Worm (Caenorhabditis elegans): ENCODE results near the gene Y14H12A.1.
A peak's percentile ranks its signal among the peaks of the same experiment; 100 is the strongest.

Gene Y14H12A.1

DNA sequence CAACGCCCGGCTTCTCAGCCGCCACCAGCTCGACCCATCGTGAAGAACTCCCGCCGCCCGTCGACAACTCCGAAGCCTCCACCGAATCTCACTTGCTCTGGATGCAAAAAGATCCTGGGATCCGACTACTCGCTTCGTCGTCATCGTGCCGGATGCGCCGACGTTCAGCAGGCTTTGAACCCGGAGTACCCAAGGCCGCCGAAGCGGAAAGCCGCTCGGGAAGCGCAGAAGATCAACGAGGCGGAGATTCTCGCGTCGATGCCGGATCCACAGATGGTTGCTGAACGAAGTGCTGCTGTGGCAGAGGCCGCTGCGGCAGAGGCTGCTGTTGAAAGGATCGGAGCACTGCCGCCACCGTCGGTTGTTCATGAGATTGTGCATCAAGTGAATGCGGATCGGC lies 24.2 kb upstream of the Y14H12A.1 start:
- no peak for TF ChIP-seq nhr-11 (tag; optimal IDR thresholded peaks at IDR 0.05)
- no peak for TF ChIP-seq snpc-4 (tag; optimal IDR thresholded peaks at IDR 0.05)
- no peak for TF ChIP-seq nhr-77 (tag; optimal IDR thresholded peaks at IDR 0.05)
- no peak for TF ChIP-seq nhr-10 (tag; optimal IDR thresholded peaks at IDR 0.05)
- TF ChIP-seq ama-1 (optimal IDR thresholded peaks at IDR 0.05): no peak

DNA sequence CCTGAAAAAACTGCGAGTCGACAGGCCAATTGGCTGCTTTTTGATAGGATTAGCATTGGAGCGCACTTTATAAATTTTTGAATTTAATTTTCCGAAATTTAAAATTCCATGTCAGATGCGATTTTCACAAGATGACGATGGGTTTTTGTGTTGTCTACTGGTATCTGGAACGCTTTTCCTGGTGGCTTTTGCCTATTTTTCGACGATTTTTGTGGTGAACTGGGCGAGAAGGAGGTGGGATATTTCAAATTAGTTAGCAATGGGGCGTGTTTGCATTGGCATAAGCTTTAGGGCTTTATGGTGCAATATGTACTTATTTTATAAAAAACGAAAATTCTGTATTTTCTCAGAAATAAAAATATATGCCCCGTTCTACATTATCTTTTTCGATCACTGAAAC lies 20.8 kb upstream of the Y14H12A.1 start, which contains the start of gene K10G6.9:
Gene K10G6.9 (plus strand): TSS at position 110 of the 400 bp plus-strand sequence.
- TF ChIP-seq ama-1 (optimal IDR thresholded peaks at IDR 0.05) (peak; percentile 62), gmeb-1 (tag; optimal IDR thresholded peaks at IDR 0.05) (no peak), snpc-4 (tag; optimal IDR thresholded peaks at IDR 0.05) (no peak)

DNA sequence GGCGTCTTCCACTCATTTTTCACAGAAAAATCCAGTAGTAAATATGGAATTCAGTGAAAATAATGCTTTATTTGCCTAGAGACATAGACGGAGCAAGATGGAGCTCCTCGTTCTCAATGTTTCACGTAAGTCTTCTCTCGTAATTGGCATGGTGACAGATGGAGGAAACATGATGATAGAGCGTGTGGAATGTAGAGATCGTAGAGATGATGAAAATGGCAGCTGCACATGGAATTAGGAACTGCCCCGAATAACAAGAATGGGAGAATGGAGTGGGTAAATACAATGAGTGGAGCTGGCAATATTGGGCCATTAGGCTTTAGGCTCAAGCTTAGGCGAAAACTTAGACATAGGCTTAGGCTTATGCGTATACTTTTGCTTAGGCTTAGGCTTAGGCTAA lies 18.0 kb upstream of the Y14H12A.1 start, which contains the start of gene cank-26:
Gene cank-26 (minus strand): TSS at position 113 of the 400 bp plus-strand sequence.
- TF ChIP-seq zag-1 (tag; optimal IDR thresholded peaks at IDR 0.05) (no peak), nhr-77 (tag; optimal IDR thresholded peaks at IDR 0.05) (no peak), dmd-4 (tag; optimal IDR thresholded peaks at IDR 0.05) (no peak), nhr-25 (tag; optimal IDR thresholded peaks at IDR 0.05) (no peak), lin-39 (tag; optimal IDR thresholded peaks at IDR 0.05) (no peak), nhr-12 (tag; optimal IDR thresholded peaks at IDR 0.05) (no peak), gmeb-1 (tag; optimal IDR thresholded peaks at IDR 0.05) (no peak), alr-1 (tag; optimal IDR thresholded peaks at IDR 0.05) (no peak), nhr-11 (tag; optimal IDR thresholded peaks at IDR 0.05) (no peak), unc-39 (tag; optimal IDR thresholded peaks at IDR 0.05) (no peak), mdl-1 (tag; optimal IDR thresholded peaks at IDR 0.05) (no peak), elt-3 (tag; optimal IDR thresholded peaks at IDR 0.05) (no peak), peb-1 (tag; optimal IDR thresholded peaks at IDR 0.05) (no peak), lin-11 (tag; optimal IDR thresholded peaks at IDR 0.05) (no peak), unc-55 (GFP tag; optimal IDR thresholded peaks at IDR 0.05) (no peak)

DNA sequence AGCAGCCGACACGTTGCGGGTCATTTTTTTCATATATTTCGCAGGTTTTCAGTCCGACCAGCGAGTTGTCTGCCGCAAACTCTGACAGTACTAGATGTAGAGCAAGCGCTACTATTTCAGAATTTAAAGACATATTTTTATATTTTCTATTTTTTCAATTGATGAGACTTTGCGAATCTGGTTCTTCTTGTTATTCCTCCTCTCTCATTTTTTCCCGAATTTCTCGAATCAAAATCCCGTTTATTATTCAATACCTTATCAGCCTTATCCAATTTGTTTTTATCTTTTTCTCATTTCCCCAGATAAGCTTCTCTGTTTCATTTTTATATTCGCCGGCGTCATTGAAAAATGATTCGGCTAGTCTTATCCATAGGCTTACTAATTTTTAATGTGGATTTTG lies 17.1 kb upstream of the Y14H12A.1 start, which contains the start of gene dos-2:
Gene dos-2 (plus strand): TSS at position 301 of the 400 bp plus-strand sequence.
- TF ChIP-seq gmeb-1 (tag; optimal IDR thresholded peaks at IDR 0.05) (no peak), ZK546.5 (tag; optimal IDR thresholded peaks at IDR 0.05) (no peak), lin-13 (GFP tag; optimal IDR thresholded peaks at IDR 0.05) (no peak), mdl-1 (tag; optimal IDR thresholded peaks at IDR 0.05) (no peak), unc-39 (tag; optimal IDR thresholded peaks at IDR 0.05) (no peak), F13H6.1 (tag; optimal IDR thresholded peaks at IDR 0.05) (no peak), ceh-16 (tag; optimal IDR thresholded peaks at IDR 0.05) (no peak), lsy-2 (tag; optimal IDR thresholded peaks at IDR 0.05) (no peak), nhr-11 (tag; optimal IDR thresholded peaks at IDR 0.05) (no peak), lin-39 (tag; optimal IDR thresholded peaks at IDR 0.05) (no peak), ama-1 (optimal IDR thresholded peaks at IDR 0.05) (no peak), ceh-82 (tag; optimal IDR thresholded peaks at IDR 0.05) (no peak), nhr-12 (tag; optimal IDR thresholded peaks at IDR 0.05) (no peak), nhr-6 (tag; optimal IDR thresholded peaks at IDR 0.05) (no peak), ztf-1 (GFP tag; conservative IDR thresholded peaks at IDR 0.05) (no peak), snpc-4 (tag; optimal IDR thresholded peaks at IDR 0.05) (no peak), egl-27 (tag; optimal IDR thresholded peaks at IDR 0.05) (no peak)

DNA sequence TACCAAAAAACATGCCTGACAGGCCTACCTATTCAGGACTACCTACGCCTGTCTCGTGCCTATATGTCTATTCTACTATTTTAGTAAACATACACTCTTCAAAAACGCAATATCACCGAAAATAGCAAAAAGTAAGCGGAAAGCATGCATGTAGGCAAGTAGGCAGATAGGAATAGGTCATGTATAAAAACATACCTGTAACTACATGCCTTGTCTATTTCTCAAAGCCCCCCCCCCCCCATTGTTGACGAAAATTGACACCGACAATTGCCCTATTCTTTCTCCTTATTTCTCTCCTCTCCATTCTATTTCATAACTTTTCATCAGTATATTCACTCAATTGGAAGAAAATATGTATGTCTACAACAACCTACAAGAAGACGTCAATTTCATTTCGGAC lies 14.8 kb upstream of the Y14H12A.1 start:
- TF ChIP-seq F13H6.1 (tag; optimal IDR thresholded peaks at IDR 0.05) (no peak), sem-4 (tag; optimal IDR thresholded peaks at IDR 0.05) (no peak), alr-1 (tag; optimal IDR thresholded peaks at IDR 0.05) (no peak), zag-1 (tag; optimal IDR thresholded peaks at IDR 0.05) (no peak), nhr-12 (tag; optimal IDR thresholded peaks at IDR 0.05) (no peak), lin-13 (GFP tag; optimal IDR thresholded peaks at IDR 0.05) (no peak), lsy-2 (tag; optimal IDR thresholded peaks at IDR 0.05) (no peak), nhr-10 (tag; optimal IDR thresholded peaks at IDR 0.05) (no peak), peb-1 (tag; optimal IDR thresholded peaks at IDR 0.05) (no peak), mdl-1 (tag; optimal IDR thresholded peaks at IDR 0.05) (no peak), nhr-129 (tag; optimal IDR thresholded peaks at IDR 0.05) (no peak), nhr-6 (tag; optimal IDR thresholded peaks at IDR 0.05) (no peak)

DNA sequence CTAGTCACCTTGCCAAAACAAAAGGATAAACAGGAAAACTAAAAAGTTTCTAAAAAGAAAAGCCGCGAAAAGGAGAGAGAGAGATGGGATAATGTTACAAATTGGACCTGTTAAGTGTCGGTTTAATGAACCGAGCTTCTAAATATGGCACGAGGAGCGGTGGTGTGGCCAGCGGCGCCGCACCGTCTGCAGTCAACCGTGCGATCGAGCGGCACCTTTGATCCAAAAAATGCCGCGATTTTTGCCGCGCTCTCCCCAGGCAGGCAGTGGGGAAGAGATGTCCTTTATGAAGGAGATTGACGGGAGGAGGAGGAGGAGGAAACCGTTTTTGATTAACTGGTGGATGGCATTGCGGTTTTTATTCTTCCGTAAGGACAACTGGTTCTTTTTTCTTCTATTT lies 12.6 kb upstream of the Y14H12A.1 start:
- TF ChIP-seq sma-3 (GFP tag; optimal IDR thresholded peaks at IDR 0.05): no peak
- no peak for TF ChIP-seq lsy-2 (tag; optimal IDR thresholded peaks at IDR 0.05)
- no peak for TF ChIP-seq snpc-4 (tag; optimal IDR thresholded peaks at IDR 0.05)
- TF ChIP-seq peb-1 (tag; optimal IDR thresholded peaks at IDR 0.05): no peak
- no peak for TF ChIP-seq mab-5 (tag; optimal IDR thresholded peaks at IDR 0.05)
- no peak for TF ChIP-seq Y55F3AM.14 (GFP tag; optimal IDR thresholded peaks at IDR 0.05)
- TF ChIP-seq sem-4 (tag; optimal IDR thresholded peaks at IDR 0.05): no peak
- TF ChIP-seq mbf-1 (tag; optimal IDR thresholded peaks at IDR 0.05): no peak
- no peak for TF ChIP-seq unc-62 (GFP tag; optimal IDR thresholded peaks at IDR 0.05)
- no peak for TF ChIP-seq nhr-12 (tag; optimal IDR thresholded peaks at IDR 0.05)
- TF ChIP-seq F13H6.1 (tag; optimal IDR thresholded peaks at IDR 0.05): no peak
- no peak for TF ChIP-seq aly-2 (tag; optimal IDR thresholded peaks at IDR 0.05)

Measured in whole organism, L2 larva.